Worm (Caenorhabditis elegans): ENCODE data around the gene cnt-2.

DNA sequence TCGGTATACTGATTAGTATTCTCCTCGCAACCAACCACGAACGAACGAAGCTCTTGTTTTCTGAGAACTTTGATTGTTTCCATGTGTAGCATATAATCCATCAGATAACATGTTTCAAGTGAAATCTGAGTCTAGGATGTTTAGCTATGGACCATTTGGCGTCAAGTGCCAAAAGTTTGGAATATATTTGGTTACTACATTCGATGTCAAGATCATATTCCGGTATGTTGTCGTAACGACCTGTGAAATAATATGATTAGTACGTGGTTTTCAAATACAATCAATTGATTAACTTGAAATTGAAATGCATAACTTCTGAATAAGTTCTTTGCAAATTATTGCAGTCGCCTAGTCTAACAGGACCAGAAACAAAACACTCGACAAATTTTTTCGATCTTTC, 36.2 kb downstream of the cnt-2 start, which contains the start of gene Y39A1A.17:
- TF ChIP-seq F13C5.2 (tag; optimal IDR thresholded peaks at IDR 0.05) (no peak), ama-1 (optimal IDR thresholded peaks at IDR 0.05) (no peak), tra-4 (tag; optimal IDR thresholded peaks at IDR 0.05) (no peak), hmg-4 (GFP tag; optimal IDR thresholded peaks at IDR 0.05) (no peak), flt-1 (GFP tag; IDR thresholded peaks at IDR 0.05) (no peak), ets-7 (tag; optimal IDR thresholded peaks at IDR 0.05) (no peak), tbx-37 (GFP tag; conservative IDR thresholded peaks at IDR 0.05) (no peak), aly-1 (tag; optimal IDR thresholded peaks at IDR 0.05) (no peak), ceh-36 (tag; optimal IDR thresholded peaks at IDR 0.05) (no peak)
